Worm (Caenorhabditis elegans) whole organism, L3 larva: ENCODE measurements around the gene ptp-5.2.

Experiments
- ama-1 ChIP-seq: fragments of 150-350 bp; optimal IDR thresholded peaks from 2 replicates; lab custom pipeline; 2018
- ceh-16 ChIP-seq: sonication (generic microtip); optimal IDR thresholded peaks from 2 replicates; lab custom pipeline; 2017; ENCODE audit warnings: missing biosample characterization, missing genetic modification characterization
- fkh-10 ChIP-seq: sonication (generic microtip); optimal IDR thresholded peaks from 2 replicates; lab custom pipeline; 2017; ENCODE audit warnings: missing biosample characterization, missing genetic modification reagents, missing genetic modification characterization
- lin-39 ChIP-seq: fragments of 150-350 bp; optimal IDR thresholded peaks from 2 replicates; lab custom pipeline; 2018; ENCODE audit warnings: missing biosample characterization, missing genetic modification reagents, missing genetic modification characterization
- mdl-1 ChIP-seq: fragments of 150-350 bp; optimal IDR thresholded peaks from 2 replicates; lab custom pipeline; 2014; ENCODE audit warnings: missing biosample characterization, missing genetic modification characterization
- nhr-237 ChIP-seq: fragments of 150-350 bp; optimal IDR thresholded peaks from 2 replicates; lab custom pipeline; 2014; ENCODE audit warnings: missing biosample characterization, missing genetic modification characterization
- pqm-1 ChIP-seq: fragments of 150-350 bp; optimal IDR thresholded peaks from 2 replicates; lab custom pipeline; 2017; ENCODE audit warnings: missing biosample characterization, missing genetic modification characterization, inconsistent platforms

ce11 chrIV:14800931-14801330, 40.2 kb upstream of the ptp-5.2 start:
- TF ChIP-seq lin-39 (tag; lab: Kevin White, UChicago) (no peak), nhr-237 (no peak), pqm-1 (no peak), fkh-10 (no peak), mdl-1 (no peak), ceh-16 (tag; lab: Kevin White, UChicago) (no peak), ama-1 (lab: Kevin White, UChicago) (no peak)
